Fruit fly (Drosophila melanogaster): ENCODE data around the gene ush.

ush gene

DNA sequence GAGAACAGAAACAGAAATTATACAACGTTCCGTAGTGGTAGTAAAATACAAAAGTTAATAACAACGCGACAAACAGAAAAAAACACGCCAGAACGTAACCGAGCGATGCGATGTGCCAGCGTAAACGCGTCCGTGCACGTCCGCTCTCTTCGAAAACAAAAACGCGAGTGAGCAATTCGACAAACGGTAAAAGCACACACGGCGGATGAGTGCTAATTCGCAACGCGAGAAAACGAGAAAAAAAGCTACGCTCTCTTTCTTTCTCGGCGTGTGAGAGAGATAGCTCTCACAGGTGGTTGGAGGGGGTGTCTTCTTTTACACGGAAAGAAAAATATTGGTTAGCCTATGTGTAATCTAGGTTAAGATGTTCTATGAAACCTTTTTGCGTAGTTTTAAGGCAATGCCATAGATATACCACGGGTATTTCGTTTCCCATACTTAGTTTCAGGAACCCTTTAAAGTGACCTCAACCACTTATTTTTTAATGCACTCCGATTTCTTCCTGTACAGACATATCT lies 3.9 kb upstream of the ush start, which contains the start of gene CG4297 (continued):
- TF ChIP-seq HLH4C (GFP tag; IDR thresholded peaks at IDR 0.05; ENCODE audit: partially characterized antibody) (no peak), zen (tag; optimal IDR thresholded peaks at IDR 0.05) (peak; percentile 71), zfh2 (GFP tag; optimal IDR thresholded peaks at IDR 0.05) (peak; percentile 94), Pdp1 (GFP tag; optimal IDR thresholded peaks at IDR 0.05) (peak; percentile 88 to 93), rib (GFP tag; IDR thresholded peaks at IDR 0.05) (no peak), cg (GFP tag; optimal IDR thresholded peaks at IDR 0.05) (no peak), CG7786 (GFP tag; optimal IDR thresholded peaks at IDR 0.05) (peak; percentile 93), CG8290 (GFP tag; optimal IDR thresholded peaks at IDR 0.05) (peak; percentile 80), CG8290 (tag; optimal IDR thresholded peaks at IDR 0.05) (peak; percentile 48 to 96), gcm2 (GFP tag; optimal IDR thresholded peaks at IDR 0.05) (peak; percentile 93), CG11696 (GFP tag; IDR thresholded peaks at IDR 0.05) (no peak), Elba2 (GFP tag; optimal IDR thresholded peaks at IDR 0.05) (no peak), CG7357 (GFP tag; IDR thresholded peaks at IDR 0.05) (peak; percentile 86), HLH54F (GFP tag; optimal IDR thresholded peaks at IDR 0.05) (peak; percentile 93), Dip3 (GFP tag; optimal IDR thresholded peaks at IDR 0.05) (peak; percentile 90), CG12299 (tag; optimal IDR thresholded peaks at IDR 0.05) (peak; percentile 90), NC2α (GFP tag; optimal IDR thresholded peaks at IDR 0.05) (peak; percentile 88), row (GFP tag; IDR thresholded peaks at IDR 0.05) (no peak), lov (optimal IDR thresholded peaks at IDR 0.05) (no peak), lov (GFP tag; IDR thresholded peaks at IDR 0.05) (no peak), CG13775 (GFP tag; optimal IDR thresholded peaks at IDR 0.05) (peak; percentile 90), H15 (GFP tag; IDR thresholded peaks at IDR 0.05) (no peak), CG11398 (GFP tag; optimal IDR thresholded peaks at IDR 0.05) (peak; percentile 93), Sox102F (GFP tag; optimal IDR thresholded peaks at IDR 0.05) (peak; percentile 95), pfk (GFP tag; optimal IDR thresholded peaks at IDR 0.05) (no peak), crol (GFP tag; IDR thresholded peaks at IDR 0.05) (no peak), ab (GFP tag; optimal IDR thresholded peaks at IDR 0.05) (peak; percentile 81), CG1792 (GFP tag; optimal IDR thresholded peaks at IDR 0.05) (peak; percentile 92), B-H2 (GFP tag; optimal IDR thresholded peaks at IDR 0.05) (peak; percentile 79), phol (tag; optimal IDR thresholded peaks at IDR 0.05) (peak; percentile 91), sens-2 (GFP tag; IDR thresholded peaks at IDR 0.05) (no peak), CG4617 (GFP tag; optimal IDR thresholded peaks at IDR 0.05; ENCODE audit: borderline replicate concordance) (peak; percentile 70), CG4404 (GFP tag; IDR thresholded peaks at IDR 0.05) (no peak), lbe (GFP tag; optimal IDR thresholded peaks at IDR 0.05) (peak; percentile 2), CG1233 (GFP tag; optimal IDR thresholded peaks at IDR 0.05) (peak; percentile 91), CG7271 (tag; optimal IDR thresholded peaks at IDR 0.05) (no peak), lab (GFP tag; optimal IDR thresholded peaks at IDR 0.05) (peak; percentile 97), corto (GFP tag; optimal IDR thresholded peaks at IDR 0.05) (peak; percentile 45), prd (optimal IDR thresholded peaks at IDR 0.05) (no peak), prd (GFP tag; IDR thresholded peaks at IDR 0.05) (no peak), kah (GFP tag; optimal IDR thresholded peaks at IDR 0.05) (peak; percentile 100), CG6175 (GFP tag; IDR thresholded peaks at IDR 0.05) (no peak), HmgZ (tag; optimal IDR thresholded peaks at IDR 0.05) (peak; percentile 95), Hsf (GFP tag; optimal IDR thresholded peaks at IDR 0.05) (peak; percentile 94), salm (tag; optimal IDR thresholded peaks at IDR 0.05) (peak; percentile 91), pb (GFP tag; optimal IDR thresholded peaks at IDR 0.05) (peak; percentile 95), lilli (GFP tag; optimal IDR thresholded peaks at IDR 0.05) (peak; percentile 95), crc (GFP tag; optimal IDR thresholded peaks at IDR 0.05) (peak; percentile 92), tx (GFP tag; optimal IDR thresholded peaks at IDR 0.05) (peak; percentile 93), CG31441 (GFP tag; IDR thresholded peaks at IDR 0.05) (no peak), Opbp (GFP tag; IDR thresholded peaks at IDR 0.05; ENCODE audit: partially characterized antibody) (no peak), twi (tag; optimal IDR thresholded peaks at IDR 0.05) (peak; percentile 73)

Measured in whole organism, embryonic.